Worm (Caenorhabditis elegans): Measurements from ENCODE around the gene Y42G9A.1.

Gene Y42G9A.1

DNA sequence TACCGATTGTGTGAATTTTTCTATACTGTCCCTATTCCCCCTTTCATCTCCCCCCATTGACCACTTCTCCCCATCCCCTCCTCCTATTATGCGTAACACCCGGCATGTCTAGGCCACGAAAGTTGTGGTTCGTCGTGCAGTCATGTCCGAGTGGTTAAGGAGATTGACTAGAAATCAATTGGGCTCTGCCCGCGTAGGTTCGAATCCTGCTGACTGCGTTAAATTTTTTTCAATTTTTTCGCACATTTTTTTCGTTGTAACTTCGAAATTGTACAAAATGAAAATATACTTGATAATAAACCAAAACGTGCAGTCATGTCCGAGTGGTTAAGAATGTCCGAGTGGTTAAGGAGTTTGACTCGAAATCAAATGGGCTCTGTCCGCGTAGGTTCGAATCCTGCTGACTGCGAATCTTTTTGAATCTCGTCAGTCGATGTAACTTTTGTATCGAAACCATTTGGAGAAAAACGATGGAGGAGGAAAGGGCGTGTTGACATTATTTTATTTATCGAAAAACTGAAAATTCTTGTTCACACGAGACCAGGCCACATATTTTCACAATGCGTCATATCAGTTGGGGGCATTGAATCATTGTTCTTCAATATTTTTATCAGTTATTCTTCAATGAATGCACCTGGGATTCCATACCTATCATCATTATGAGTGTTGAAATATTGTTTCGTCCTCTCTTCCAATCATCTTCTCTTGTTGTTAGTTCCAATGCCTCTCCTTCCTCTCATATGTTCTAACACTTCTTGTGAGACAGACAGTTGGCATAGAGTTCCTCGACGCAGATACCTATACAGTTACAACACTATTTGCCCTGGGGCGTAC lies 9.1 kb downstream of the Y42G9A.1 start, which contains the start of gene nfm-1 (continued):
- TF ChIP-seq unc-62 (GFP tag; optimal IDR thresholded peaks at IDR 0.05) (no peak), unc-39 (tag; optimal IDR thresholded peaks at IDR 0.05) (no peak)

DNA sequence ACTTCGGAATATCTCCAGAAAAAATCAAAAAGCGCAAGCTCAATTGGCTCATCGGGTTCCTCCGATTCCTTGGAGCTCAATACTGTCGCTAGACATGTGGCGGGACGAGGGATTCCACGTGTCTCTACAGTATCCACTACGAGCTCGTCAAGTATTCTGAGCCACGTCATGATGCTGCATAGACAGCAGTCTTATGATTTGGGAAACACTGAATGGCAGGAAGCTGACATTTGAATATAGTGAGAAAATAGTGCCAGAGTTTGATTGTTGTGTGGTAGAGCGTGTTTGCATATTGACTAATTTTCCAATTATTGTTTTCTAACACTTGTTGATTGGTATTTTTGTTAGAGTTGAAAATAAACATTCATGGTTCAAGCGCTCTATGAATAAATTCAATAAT lies 13.6 kb downstream of the Y42G9A.1 start:
- TF ChIP-seq unc-62 (GFP tag; optimal IDR thresholded peaks at IDR 0.05) (no peak), unc-39 (tag; optimal IDR thresholded peaks at IDR 0.05) (no peak), nhr-67 (tag; optimal IDR thresholded peaks at IDR 0.05) (no peak), fkh-2 (tag; optimal IDR thresholded peaks at IDR 0.05) (no peak), nhr-77 (tag; optimal IDR thresholded peaks at IDR 0.05) (no peak), ztf-4 (tag; optimal IDR thresholded peaks at IDR 0.05) (no peak), lsy-12 (tag; optimal IDR thresholded peaks at IDR 0.05) (no peak), lin-39 (tag; optimal IDR thresholded peaks at IDR 0.05) (no peak), nhr-237 (tag; optimal IDR thresholded peaks at IDR 0.05) (no peak), nhr-23 (tag; optimal IDR thresholded peaks at IDR 0.05) (no peak), daf-12 (tag; optimal IDR thresholded peaks at IDR 0.05) (no peak), nhr-43 (tag; optimal IDR thresholded peaks at IDR 0.05; ENCODE audit: poor library complexity, severe bottlenecking) (no peak), nhr-12 (tag; optimal IDR thresholded peaks at IDR 0.05) (no peak), R02D3.7 (tag; optimal IDR thresholded peaks at IDR 0.05) (no peak)

DNA sequence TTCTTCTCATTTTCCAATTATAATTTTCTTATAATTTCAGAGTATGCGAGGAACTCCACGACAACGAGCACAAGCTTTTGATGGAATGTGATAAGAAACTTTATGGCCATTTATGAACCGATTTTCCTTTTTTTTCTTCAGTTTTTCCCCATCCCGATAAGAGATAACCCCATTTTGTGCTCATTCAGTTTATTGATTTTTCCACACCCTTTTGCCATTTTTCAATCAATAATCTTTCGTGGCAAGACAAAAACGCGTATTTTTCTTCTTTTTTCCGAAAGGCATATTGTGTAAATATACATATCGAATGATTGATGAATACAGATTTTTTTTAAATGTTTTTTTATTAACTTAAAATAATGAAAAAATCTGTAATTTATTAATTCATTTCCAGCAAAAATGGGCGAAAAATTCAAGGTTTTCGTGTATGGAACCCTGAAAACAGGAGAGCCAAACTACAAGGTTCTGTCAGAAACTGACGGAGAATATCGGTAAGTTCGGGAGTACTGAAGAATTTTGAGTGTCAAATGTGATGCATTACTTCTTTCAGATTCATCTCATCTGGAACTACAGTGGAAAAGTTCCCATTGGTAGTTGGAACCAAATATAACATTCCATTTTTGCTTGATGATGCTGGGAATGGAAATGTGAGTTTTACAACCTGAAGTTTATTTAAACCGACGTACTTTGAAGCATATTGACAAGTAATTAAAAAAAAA lies 14.7 kb downstream of the Y42G9A.1 start, which contains the start of gene F42A10.9:
Gene F42A10.9 (plus strand): TSS at position 321 of the 719 bp plus-strand sequence.
- TF ChIP-seq ama-1 (optimal IDR thresholded peaks at IDR 0.05) (peak; percentile 88), ztf-4 (tag; optimal IDR thresholded peaks at IDR 0.05) (peak; percentile 61), ZK546.5 (tag; optimal IDR thresholded peaks at IDR 0.05) (no peak), pqm-1 (tag; optimal IDR thresholded peaks at IDR 0.05) (no peak), nhr-43 (tag; optimal IDR thresholded peaks at IDR 0.05; ENCODE audit: poor library complexity, severe bottlenecking) (peak; percentile 9), nhr-25 (tag; optimal IDR thresholded peaks at IDR 0.05) (peak; percentile 20), lin-15B (tag; optimal IDR thresholded peaks at IDR 0.05) (no peak), jun-1 (tag; optimal IDR thresholded peaks at IDR 0.05) (no peak), mdl-1 (tag; optimal IDR thresholded peaks at IDR 0.05) (no peak), pha-4 (tag; optimal IDR thresholded peaks at IDR 0.05) (peak; percentile 17), elt-2 (tag; optimal IDR thresholded peaks at IDR 0.05) (peak; percentile 68)

DNA sequence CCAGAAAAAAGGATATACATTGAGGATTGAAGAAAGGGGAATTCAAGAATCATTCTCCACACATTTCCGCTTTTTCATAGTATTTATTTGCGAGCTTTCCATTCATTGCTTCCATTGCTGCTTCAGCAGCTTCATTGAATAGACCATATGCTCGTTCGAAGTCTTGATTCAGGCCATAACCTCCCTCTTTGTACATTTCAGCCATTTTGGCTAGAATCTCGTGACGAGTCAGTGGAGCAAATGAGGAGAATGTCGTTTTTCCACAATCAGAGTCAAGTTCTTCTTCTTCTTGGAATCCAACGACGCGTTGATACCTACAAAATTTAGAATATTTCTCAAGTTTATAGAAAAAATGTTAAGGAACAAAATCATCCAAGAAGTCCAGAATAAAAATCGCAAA lies 15.5 kb downstream of the Y42G9A.1 start:
- TF ChIP-seq nhr-28 (tag; optimal IDR thresholded peaks at IDR 0.05) = no peak
- peak; percentile 73 for TF ChIP-seq ama-1 (optimal IDR thresholded peaks at IDR 0.05)

DNA sequence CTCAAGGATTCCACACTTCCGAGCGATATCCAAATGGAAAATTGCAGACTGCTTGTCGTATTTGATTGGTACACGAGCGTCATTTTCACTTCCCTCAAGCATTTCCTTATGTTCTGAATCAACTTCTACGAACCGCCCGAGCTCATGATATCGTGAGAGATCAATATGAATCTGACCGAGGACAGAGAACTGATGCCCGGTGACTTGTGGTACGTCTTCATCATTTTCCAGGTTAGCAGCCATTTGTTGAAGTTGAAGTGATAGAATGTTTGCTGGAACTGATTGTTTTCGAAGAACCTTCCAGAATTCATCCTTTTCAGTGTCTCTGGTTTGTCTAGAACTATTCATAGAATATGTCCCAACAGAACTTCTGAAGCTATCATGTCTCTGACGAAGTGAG lies 16.9 kb downstream of the Y42G9A.1 start:
- TF ChIP-seq skn-1 (tag; optimal IDR thresholded peaks at IDR 0.05) (no peak), nhr-23 (tag; optimal IDR thresholded peaks at IDR 0.05) (no peak), ceh-9 (tag; optimal IDR thresholded peaks at IDR 0.05) (no peak), nhr-67 (tag; optimal IDR thresholded peaks at IDR 0.05) (no peak), lsy-12 (tag; optimal IDR thresholded peaks at IDR 0.05) (no peak), R02D3.7 (tag; optimal IDR thresholded peaks at IDR 0.05) (no peak), tbx-2 (tag; optimal IDR thresholded peaks at IDR 0.05) (no peak), zag-1 (tag; optimal IDR thresholded peaks at IDR 0.05) (no peak), fos-1 (tag; optimal IDR thresholded peaks at IDR 0.05) (no peak), ceh-28 (tag; optimal IDR thresholded peaks at IDR 0.05) (no peak), nhr-11 (tag; optimal IDR thresholded peaks at IDR 0.05) (no peak), nhr-25 (tag; optimal IDR thresholded peaks at IDR 0.05) (no peak), daf-12 (tag; optimal IDR thresholded peaks at IDR 0.05) (no peak), lin-39 (tag; optimal IDR thresholded peaks at IDR 0.05) (no peak), nhr-77 (tag; optimal IDR thresholded peaks at IDR 0.05) (no peak), egl-5 (tag; optimal IDR thresholded peaks at IDR 0.05) (no peak), elt-3 (tag; optimal IDR thresholded peaks at IDR 0.05) (no peak), eor-1 (tag; optimal IDR thresholded peaks at IDR 0.05) (no peak)

Data from whole organism, L3 larva.